Fruit fly (Drosophila melanogaster) Kc167 (cell line): ENCODE results near the gene CG3529.

Experiments
- Myc ChIP-seq: fragments of >200 bp; optimal IDR thresholded peaks from 2 replicates; lab custom pipeline; 2017; ENCODE audit warnings: missing external identifiers
- Sin3A ChIP-seq: fragments of >200 bp; optimal IDR thresholded peaks from 2 replicates; lab custom pipeline; 2018; ENCODE audit warnings: missing external identifiers
- h ChIP-seq: fragments of >200 bp; optimal IDR thresholded peaks from 3 replicates; lab custom pipeline; 2018; ENCODE audit warnings: missing external identifiers
- insv ChIP-seq: fragments of >200 bp; optimal IDR thresholded peaks from 3 replicates; lab custom pipeline; 2018; ENCODE audit warnings: missing external identifiers
- psq ChIP-seq: fragments of >200 bp; optimal IDR thresholded peaks from 2 replicates; lab custom pipeline; 2017; ENCODE audit warnings: missing external identifiers
- ttk ChIP-seq: sonication (Bioruptor generic); optimal IDR thresholded peaks from 2 replicates; lab custom pipeline; 2017; ENCODE audit warnings: missing external identifiers

- TF ChIP-seq h (lab: Kevin White, UChicago), result no peak
- TF ChIP-seq insv (lab: Kevin White, UChicago), result no peak
- no peak for TF ChIP-seq psq (lab: Kevin White, UChicago)
- no peak for TF ChIP-seq ttk
- no peak for TF ChIP-seq Myc (lab: Kevin White, UChicago)
- TF ChIP-seq Sin3A (lab: Kevin White, UChicago), result no peak
These were observed 42.2 kb upstream of the CG3529 start, which contains the start of gene Cpr67B for dm6 chr3L:9404497-9404896.
